Worm (Caenorhabditis elegans) whole organism, early embryonic: Measurements from ENCODE around the gene F20G2.6.

ENCODE experiments used
- B0310.2 ChIP-seq: sonication (generic microtip); optimal IDR thresholded peaks from 2 replicates; lab custom pipeline; 2016; ENCODE audit warnings: mild to moderate bottlenecking, missing genetic modification characterization, missing compliant biosample characterization
- aly-1 ChIP-seq: sonication (generic microtip); optimal IDR thresholded peaks from 2 replicates; lab custom pipeline; 2016; ENCODE audit warnings: missing genetic modification characterization, missing compliant biosample characterization
- ama-1 ChIP-seq: fragments of 150-350 bp; optimal IDR thresholded peaks from 2 replicates; lab custom pipeline; 2014
- hmbx-1 ChIP-seq: sonication (generic microtip); optimal IDR thresholded peaks from 2 replicates; lab custom pipeline; 2016; ENCODE audit warnings: mild to moderate bottlenecking, missing genetic modification characterization, missing compliant biosample characterization
- hmg-4 ChIP-seq: fragments of 200-800 bp; sonication (Bioruptor generic); optimal IDR thresholded peaks from 2 replicates; lab custom pipeline; 2018; ENCODE audit warnings: mild to moderate bottlenecking, missing genetic modification characterization, missing compliant biosample characterization
- hnd-1 ChIP-seq: sonication (generic microtip); optimal IDR thresholded peaks from 2 replicates; lab custom pipeline; 2016; ENCODE audit warnings: missing genetic modification characterization, missing compliant biosample characterization
- pes-1 ChIP-seq: fragments of 200-800 bp; sonication (Bioruptor generic); IDR thresholded peaks from 2 replicates; pipeline ENCODE4 v1.3.6; 2022; ENCODE audit warnings: missing genetic modification reagents, missing genetic modification characterization, missing compliant biosample characterization
- scrt-1 ChIP-seq: fragments of 200-800 bp; sonication (Bioruptor generic); IDR thresholded peaks from 2 replicates; pipeline ENCODE4 v1.3.6; 2022; ENCODE audit warnings: missing genetic modification characterization, missing compliant biosample characterization
- tbx-11 ChIP-seq: fragments of 200-800 bp; sonication (Bioruptor generic); IDR thresholded peaks from 2 replicates; pipeline ENCODE4 v1.3.6; 2022; ENCODE audit warnings: missing genetic modification characterization, missing compliant biosample characterization
- tbx-37 ChIP-seq: fragments of 200-800 bp; sonication (Bioruptor generic); conservative IDR thresholded peaks from 2 replicates; pipeline ENCODE4 v1.3.6; 2022; ENCODE audit warnings: missing genetic modification reagents, missing genetic modification characterization, missing compliant biosample characterization

DNA sequence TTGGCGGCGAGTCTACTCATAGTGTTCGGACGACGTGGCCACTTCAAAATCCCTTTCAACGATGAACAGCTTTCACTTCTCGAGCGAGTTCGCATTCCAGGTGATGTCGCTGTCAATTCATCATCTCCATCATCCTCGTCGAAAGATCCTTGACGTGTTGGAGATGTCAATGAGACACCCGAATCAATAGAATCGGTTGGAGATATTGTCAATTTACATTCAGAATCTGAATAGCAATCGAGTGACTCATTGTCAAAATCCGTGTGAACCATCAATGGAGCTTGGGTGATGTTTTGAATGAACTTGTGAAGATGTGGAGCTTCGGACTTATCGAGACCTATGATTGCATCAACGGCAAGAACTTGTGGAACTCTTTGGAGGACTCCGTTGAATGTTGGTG lies 22.9 kb downstream of the F20G2.6 start:
- TF ChIP-seq aly-1 (tag; lab: Kevin White, UChicago) (no peak), scrt-1 (no peak), ama-1 (lab: Kevin White, UChicago) (no peak), hnd-1 (tag; lab: Kevin White, UChicago) (no peak), pes-1 (no peak), tbx-37 (GFP tag; lab: Robert Waterston, UW) (no peak), B0310.2 (tag; lab: Kevin White, UChicago) (no peak), tbx-11 (no peak), hmbx-1 (no peak), hmg-4 (GFP tag; lab: Kevin White, UChicago) (no peak)
